Worm (Caenorhabditis elegans): ENCODE measurements around the gene C06A1.3.

Gene C06A1.3

DNA sequence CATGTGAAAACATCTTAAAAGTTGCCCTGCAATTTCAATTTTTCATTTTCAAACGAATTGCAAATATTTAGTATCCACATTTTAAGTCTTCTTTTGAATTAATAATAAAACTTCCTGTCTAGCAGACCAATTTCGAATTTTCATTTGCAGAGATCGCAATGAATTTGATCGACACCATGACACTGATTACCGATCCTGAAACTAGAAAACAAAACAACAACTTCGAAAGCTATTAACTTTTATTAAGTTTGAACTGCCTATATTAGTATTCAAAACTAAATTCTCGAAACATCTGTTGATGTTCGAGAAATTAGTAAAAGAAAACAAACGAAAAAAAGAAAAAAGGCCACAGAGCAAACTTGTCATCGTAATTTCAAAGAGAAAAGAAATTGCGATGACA lies 2.1 kb downstream of the C06A1.3 start:
- TF ChIP-seq lin-38 (GFP tag; IDR thresholded peaks at IDR 0.05) = peak; percentile 60
- TF ChIP-seq hif-1 (tag; optimal IDR thresholded peaks at IDR 0.05) = no peak
- TF ChIP-seq nhr-76 (tag; optimal IDR thresholded peaks at IDR 0.05) = no peak
- TF ChIP-seq daf-16 (GFP tag; optimal IDR thresholded peaks at IDR 0.05) = no peak
- TF ChIP-seq daf-16 (tag; optimal IDR thresholded peaks at IDR 0.05) = no peak
- no peak for TF ChIP-seq jun-1 (tag; optimal IDR thresholded peaks at IDR 0.05)
- 0 out of 4 replicates have a peak, but pooled peaks of 1 of the 2 experiments have one; percentile 16 for TF ChIP-seq madf-5 (GFP tag; IDR thresholded peaks at IDR 0.05)
- TF ChIP-seq mxl-3 (GFP tag; optimal IDR thresholded peaks at IDR 0.05) = no peak
- TF ChIP-seq saeg-2 (GFP tag; IDR thresholded peaks at IDR 0.05) = no peak
- TF ChIP-seq ztf-7 (tag; optimal IDR thresholded peaks at IDR 0.05) = no peak
- TF ChIP-seq vab-7 (GFP tag; IDR thresholded peaks at IDR 0.05) = no peak
- no peak for TF ChIP-seq F44E2.7 (GFP tag; IDR thresholded peaks at IDR 0.05)
- TF ChIP-seq spr-3 (GFP tag; optimal IDR thresholded peaks at IDR 0.05) = no peak
- no peak for TF ChIP-seq lsy-2 (tag; optimal IDR thresholded peaks at IDR 0.05)
- no peak for TF ChIP-seq zfp-2 (tag; optimal IDR thresholded peaks at IDR 0.05)
- TF ChIP-seq duxl-1 (tag; optimal IDR thresholded peaks at IDR 0.05; ENCODE audit: poor library complexity) = peak; percentile 21
- TF ChIP-seq nhr-111 (GFP tag; optimal IDR thresholded peaks at IDR 0.05) = no peak
- no peak for TF ChIP-seq hlh-30 (tag; optimal IDR thresholded peaks at IDR 0.05; ENCODE audit: insufficient read depth)
- no peak for TF ChIP-seq T20F7.1 (GFP tag; optimal IDR thresholded peaks at IDR 0.05)
- no peak for TF ChIP-seq Y48G9A.11 (GFP tag; IDR thresholded peaks at IDR 0.05)
- no peak for TF ChIP-seq fos-1 (tag; optimal IDR thresholded peaks at IDR 0.05)
- TF ChIP-seq attf-4 (tag; optimal IDR thresholded peaks at IDR 0.05) = no peak

DNA sequence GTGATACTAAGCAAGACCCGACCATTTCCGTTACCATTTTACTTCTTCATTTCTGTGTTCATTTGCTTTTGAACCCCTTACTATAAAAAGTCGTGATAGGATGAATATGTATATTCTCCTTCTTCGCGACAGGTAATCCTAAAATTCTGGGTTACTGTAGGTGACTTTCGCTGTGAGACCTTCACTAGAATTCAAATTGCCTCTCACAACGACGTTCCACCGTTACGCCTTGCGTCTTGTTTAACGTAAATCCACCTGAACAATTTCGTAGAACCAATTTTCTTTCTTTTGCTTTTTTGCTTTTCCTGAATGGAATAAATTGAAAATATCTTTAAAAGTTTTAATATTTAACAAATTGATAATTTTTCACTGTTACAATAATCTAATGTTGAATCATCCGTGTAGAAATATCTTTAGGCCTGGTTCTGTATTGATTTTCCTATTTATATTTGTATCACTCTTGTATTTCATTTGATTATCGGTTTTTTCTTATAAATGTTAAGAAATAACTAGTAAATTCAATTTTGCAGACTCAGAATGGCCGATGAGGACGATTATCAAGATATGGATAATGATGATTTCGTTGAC lies 6.9 kb downstream of the C06A1.3 start, which contains the start of gene rpb-6:
rpb-6 (plus strand) TSS at position 538 of the 588 bp plus-strand sequence.
- TF ChIP-seq dmd-8 (GFP tag; IDR thresholded peaks at IDR 0.05) (no peak), gei-8 (GFP tag; optimal IDR thresholded peaks at IDR 0.05) (no peak), mes-2 (tag; optimal IDR thresholded peaks at IDR 0.05; ENCODE audit: poor library complexity, severe bottlenecking) (peak; percentile 59), ceh-20 (GFP tag; IDR thresholded peaks at IDR 0.05) (no peak), F49E8.2 (tag; optimal IDR thresholded peaks at IDR 0.05; ENCODE audit: borderline replicate concordance) (no peak), pqm-1 (tag; optimal IDR thresholded peaks at IDR 0.05) (no peak), Y48G9A.11 (GFP tag; IDR thresholded peaks at IDR 0.05) (peak; percentile 95), dpl-1 (GFP tag; optimal IDR thresholded peaks at IDR 0.05) (peak; percentile 74), R02D3.7 (tag; optimal IDR thresholded peaks at IDR 0.05) (peak; percentile 51), dmd-6 (GFP tag; IDR thresholded peaks at IDR 0.05) (no peak), lsy-2 (tag; optimal IDR thresholded peaks at IDR 0.05) (peak in 1 of 2 experiments; percentile 76), nhr-6 (tag; optimal IDR thresholded peaks at IDR 0.05) (no peak), attf-4 (tag; optimal IDR thresholded peaks at IDR 0.05) (no peak), tra-1 (GFP tag; IDR thresholded peaks at IDR 0.05) (no peak), lin-15B (tag; optimal IDR thresholded peaks at IDR 0.05) (no peak), aha-1 (tag) (no peak), madf-9 (GFP tag; conservative IDR thresholded peaks at IDR 0.05) (no peak), fos-1 (tag; optimal IDR thresholded peaks at IDR 0.05) (no peak), F44E2.7 (GFP tag; IDR thresholded peaks at IDR 0.05) (no peak), T20F7.1 (GFP tag; optimal IDR thresholded peaks at IDR 0.05) (peak; percentile 93)

DNA sequence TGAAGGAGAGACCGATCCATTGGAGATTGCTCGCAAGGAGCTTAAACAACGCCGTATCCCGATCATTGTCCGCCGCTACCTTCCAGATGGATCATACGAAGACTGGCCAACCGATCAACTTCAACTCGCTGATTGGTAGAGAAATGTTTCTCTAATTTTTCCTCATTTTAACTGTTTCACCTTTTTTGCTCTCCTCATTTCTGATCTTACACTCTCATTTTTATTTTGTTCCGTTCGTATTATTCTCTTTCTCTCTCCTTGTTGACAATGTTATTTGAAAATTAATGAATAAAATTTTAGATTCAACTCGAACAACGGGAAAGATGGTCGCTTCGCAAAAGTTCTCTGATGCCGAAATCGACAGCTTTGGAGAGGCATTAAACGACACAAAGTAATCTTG lies 7.6 kb downstream of the C06A1.3 start, which contains the start of gene dohh-1:
dohh-1 (plus strand) TSS at position 301 of the 400 bp plus-strand sequence.
- TF ChIP-seq lin-29 (GFP tag; IDR thresholded peaks at IDR 0.05) (no peak), F44E2.7 (GFP tag; IDR thresholded peaks at IDR 0.05) (no peak), mxl-3 (GFP tag; optimal IDR thresholded peaks at IDR 0.05) (no peak), unc-39 (tag; optimal IDR thresholded peaks at IDR 0.05) (no peak)

All from whole organism, L4 larva.